Worm (Caenorhabditis elegans) whole organism, mixed stage, embryonic: ENCODE measurements around the gene cid-1.

Source experiments
- M03D4.4 ChIP-seq: sonication (generic microtip); optimal IDR thresholded peaks from 2 replicates; lab custom pipeline; 2017; ENCODE audit warnings: mild to moderate bottlenecking, missing genetic modification characterization, missing compliant biosample characterization
- blmp-1 ChIP-seq: fragments of 150-350 bp; optimal IDR thresholded peaks from 2 replicates; lab custom pipeline; 2014; ENCODE audit warnings: missing biosample characterization, missing genetic modification characterization
- ceh-43 ChIP-seq: fragments of 200-800 bp; sonication (Bioruptor generic); optimal IDR thresholded peaks from 2 replicates; lab custom pipeline; 2018; ENCODE audit warnings: mild to moderate bottlenecking, missing genetic modification characterization, moderate library complexity, missing compliant biosample characterization
- ceh-83 ChIP-seq: fragments of 200-800 bp; sonication (Bioruptor generic); optimal IDR thresholded peaks from 2 replicates; lab custom pipeline; 2018; ENCODE audit warnings: mild to moderate bottlenecking, missing genetic modification characterization, missing compliant biosample characterization
- ces-1 ChIP-seq: fragments of 150-350 bp; optimal IDR thresholded peaks from 2 replicates; lab custom pipeline; 2014; ENCODE audit warnings: missing biosample characterization, missing genetic modification reagents, missing genetic modification characterization
- cnd-1 ChIP-seq: fragments of 200-800 bp; sonication (Bioruptor generic); optimal IDR thresholded peaks from 2 replicates; lab custom pipeline; 2018; ENCODE audit warnings: mild to moderate bottlenecking, missing genetic modification characterization, missing compliant biosample characterization
- drap-1 ChIP-seq: fragments of 200-800 bp; sonication (Bioruptor generic); optimal IDR thresholded peaks from 3 replicates; lab custom pipeline; 2018; ENCODE audit warnings: mild to moderate bottlenecking, missing genetic modification characterization, missing compliant biosample characterization
- elt-1 ChIP-seq: sonication (generic microtip); optimal IDR thresholded peaks from 2 replicates; lab custom pipeline; 2017; ENCODE audit warnings: missing genetic modification characterization, mild to moderate bottlenecking, missing compliant biosample characterization, antibody characterized with exemption, moderate library complexity, borderline replicate concordance; ENCODE audit not compliant: insufficient read depth
- elt-3 ChIP-seq: fragments of 150-350 bp; optimal IDR thresholded peaks from 2 replicates; lab custom pipeline; 2014; ENCODE audit warnings: missing biosample characterization, missing genetic modification characterization
- flh-1 ChIP-seq: fragments of 200-800 bp; sonication (Bioruptor generic); optimal IDR thresholded peaks from 2 replicates; lab custom pipeline; 2018; ENCODE audit warnings: mild to moderate bottlenecking, missing genetic modification characterization, moderate library complexity, missing compliant biosample characterization
- ham-2 ChIP-seq: fragments of 200-800 bp; sonication (Bioruptor generic); optimal IDR thresholded peaks from 2 replicates; lab custom pipeline; 2018; ENCODE audit warnings: mild to moderate bottlenecking, missing genetic modification characterization, missing compliant biosample characterization
- hlh-1 ChIP-seq: fragments of 150-350 bp; optimal IDR thresholded peaks from 2 replicates; lab custom pipeline; 2014; ENCODE audit warnings: missing biosample characterization, missing genetic modification reagents, missing genetic modification characterization
- lin-13 ChIP-seq: fragments of 150-350 bp; optimal IDR thresholded peaks from 2 replicates; lab custom pipeline; 2014; ENCODE audit warnings: missing biosample characterization, missing genetic modification characterization
- lin-32 ChIP-seq: fragments of 200-800 bp; sonication (Bioruptor generic); optimal IDR thresholded peaks from 2 replicates; lab custom pipeline; 2018; ENCODE audit warnings: mild to moderate bottlenecking, missing genetic modification characterization, missing compliant biosample characterization
- lsy-2 ChIP-seq: fragments of 150-350 bp; optimal IDR thresholded peaks from 2 replicates; lab custom pipeline; 2014; ENCODE audit warnings: missing biosample characterization, missing genetic modification characterization
- mab-5 ChIP-seq: fragments of 150-350 bp; optimal IDR thresholded peaks from 2 replicates; lab custom pipeline; 2014; ENCODE audit warnings: missing biosample characterization, missing genetic modification characterization
- mep-1 ChIP-seq: fragments of 150-350 bp; optimal IDR thresholded peaks from 2 replicates; lab custom pipeline; 2017; ENCODE audit warnings: missing biosample characterization, missing genetic modification reagents, missing genetic modification characterization, inconsistent platforms
- mls-2 ChIP-seq: sonication (generic microtip); optimal IDR thresholded peaks from 2 replicates; lab custom pipeline; 2016; ENCODE audit warnings: mild to moderate bottlenecking, missing genetic modification characterization, moderate library complexity, missing compliant biosample characterization
- nhr-2 ChIP-seq: fragments of 150-350 bp; optimal IDR thresholded peaks from 2 replicates; lab custom pipeline; 2014; ENCODE audit warnings: missing biosample characterization, missing genetic modification characterization
- nhr-237 ChIP-seq: fragments of 150-350 bp; optimal IDR thresholded peaks from 2 replicates; lab custom pipeline; 2014; ENCODE audit warnings: missing biosample characterization, missing genetic modification characterization
- nhr-28 ChIP-seq: fragments of 150-350 bp; optimal IDR thresholded peaks from 2 replicates; lab custom pipeline; 2014; ENCODE audit warnings: missing biosample characterization, missing genetic modification characterization
- nhr-76 ChIP-seq: sonication (generic microtip); optimal IDR thresholded peaks from 2 replicates; lab custom pipeline; 2017; ENCODE audit warnings: missing biosample characterization, missing genetic modification characterization
- pha-4 ChIP-seq: fragments of 150-350 bp; optimal IDR thresholded peaks from 2 replicates; lab custom pipeline; 2018; ENCODE audit warnings: missing biosample characterization, missing genetic modification reagents, missing genetic modification characterization
- snpc-4 ChIP-seq: fragments of 150-350 bp; optimal IDR thresholded peaks from 2 replicates; lab custom pipeline; 2014; ENCODE audit warnings: missing biosample characterization, missing genetic modification characterization
- unc-120 ChIP-seq: sonication (generic microtip); optimal IDR thresholded peaks from 2 replicates; lab custom pipeline; 2017; ENCODE audit warnings: missing genetic modification characterization, missing compliant biosample characterization; ENCODE audit not compliant: poor library complexity, severe bottlenecking
- unc-39 ChIP-seq: fragments of 150-350 bp; optimal IDR thresholded peaks from 2 replicates; lab custom pipeline; 2014; ENCODE audit warnings: missing biosample characterization, missing genetic modification characterization
- unc-62 ChIP-seq: fragments of 150-350 bp; optimal IDR thresholded peaks from 2 replicates; lab custom pipeline; 2014; ENCODE audit warnings: missing biosample characterization, missing genetic modification reagents, missing genetic modification characterization
- zip-8 ChIP-seq: fragments of 150-350 bp; optimal IDR thresholded peaks from 2 replicates; lab custom pipeline; 2014; ENCODE audit warnings: missing biosample characterization, missing genetic modification characterization

The cid-1 gene

ce11 chrIII:5134506-5134905, 39.2 kb upstream of the cid-1 start:
- TF ChIP-seq cnd-1 (tag; lab: Kevin White, UChicago) (no peak), zip-8 (tag; lab: Kevin White, UChicago) (no peak), nhr-76 (tag; lab: Kevin White, UChicago) (no peak), mep-1 (tag; lab: Kevin White, UChicago) (no peak)

ce11 chrIII:5136033-5136597, 37.6 kb upstream of the cid-1 start, which contains the start of gene tbx-2:
Gene tbx-2, minus strand, starts transcription at chrIII:5136296.
- peak; percentile 55 for TF ChIP-seq lsy-2 (tag; lab: Kevin White, UChicago)
- no peak for TF ChIP-seq lin-32 (GFP tag; lab: Kevin White, UChicago)
- no peak for TF ChIP-seq mls-2 (tag; lab: Kevin White, UChicago)
- TF ChIP-seq unc-120 (tag; lab: Kevin White, UChicago) = peak; percentile 6
- TF ChIP-seq mab-5 = no peak
- TF ChIP-seq ces-1 (GFP tag; lab: Kevin White, UChicago) = no peak

ce11 chrIII:5137099-5137498, 36.6 kb upstream of the cid-1 start:
- no peak for TF ChIP-seq drap-1 (GFP tag; lab: Kevin White, UChicago)
- no peak for TF ChIP-seq mep-1 (tag; lab: Kevin White, UChicago)
- TF ChIP-seq ceh-43 = no peak
- TF ChIP-seq pha-4 (tag; lab: Kevin White, UChicago) = no peak
- no peak for TF ChIP-seq nhr-237 (tag; lab: Kevin White, UChicago)
- no peak for TF ChIP-seq unc-120 (tag; lab: Kevin White, UChicago)
- TF ChIP-seq lin-32 (GFP tag; lab: Kevin White, UChicago) = no peak
- no peak for TF ChIP-seq ces-1 (GFP tag; lab: Kevin White, UChicago)
- TF ChIP-seq mls-2 (tag; lab: Kevin White, UChicago) = no peak
- no peak for TF ChIP-seq unc-39 (tag; lab: Kevin White, UChicago)
- TF ChIP-seq lin-13 (tag; lab: Kevin White, UChicago) = no peak
- no peak for TF ChIP-seq hlh-1
- no peak for TF ChIP-seq blmp-1 (tag; lab: Kevin White, UChicago)
- no peak for TF ChIP-seq zip-8 (tag; lab: Kevin White, UChicago)

- TF ChIP-seq ham-2 (GFP tag; lab: Kevin White, UChicago) (no peak), nhr-28 (no peak), flh-1 (GFP tag; lab: Kevin White, UChicago) (no peak), mab-5 (no peak), drap-1 (GFP tag; lab: Kevin White, UChicago) (no peak), elt-1 (tag; lab: Kevin White, UChicago) (no peak), lin-32 (GFP tag; lab: Kevin White, UChicago) (no peak), unc-62 (GFP tag; lab: Kevin White, UChicago) (no peak), nhr-237 (tag; lab: Kevin White, UChicago) (no peak), ceh-83 (no peak), elt-3 (tag; lab: Kevin White, UChicago) (no peak), nhr-2 (no peak), snpc-4 (tag; lab: Kevin White, UChicago) (no peak), ceh-43 (no peak), M03D4.4 (tag; lab: Kevin White, UChicago) (no peak), mls-2 (tag; lab: Kevin White, UChicago) (no peak)
Measured at ce11 chrIII:5137685-5138084, 36.0 kb upstream of the cid-1 start.

- peak; percentile 52 for TF ChIP-seq nhr-2
- no peak for TF ChIP-seq M03D4.4 (tag; lab: Kevin White, UChicago)
- TF ChIP-seq ces-1 (GFP tag; lab: Kevin White, UChicago) = peak; percentile 89
Measured at ce11 chrIII:5138940-5139533, 34.7 kb upstream of the cid-1 start.

ce11 chrIII:5139768-5140167, 34.0 kb upstream of the cid-1 start:
- TF ChIP-seq unc-62 (GFP tag; lab: Kevin White, UChicago) (peak; percentile 80), snpc-4 (tag; lab: Kevin White, UChicago) (no peak), unc-120 (tag; lab: Kevin White, UChicago) (peak; percentile 20), lsy-2 (tag; lab: Kevin White, UChicago) (no peak), hlh-1 (peak; percentile 66)
- TF ChIP-seq, all 35 proteins: peak for 3
